Worm (Caenorhabditis elegans): ENCODE measurements around the gene tag-153.

The tag-153 gene

DNA sequence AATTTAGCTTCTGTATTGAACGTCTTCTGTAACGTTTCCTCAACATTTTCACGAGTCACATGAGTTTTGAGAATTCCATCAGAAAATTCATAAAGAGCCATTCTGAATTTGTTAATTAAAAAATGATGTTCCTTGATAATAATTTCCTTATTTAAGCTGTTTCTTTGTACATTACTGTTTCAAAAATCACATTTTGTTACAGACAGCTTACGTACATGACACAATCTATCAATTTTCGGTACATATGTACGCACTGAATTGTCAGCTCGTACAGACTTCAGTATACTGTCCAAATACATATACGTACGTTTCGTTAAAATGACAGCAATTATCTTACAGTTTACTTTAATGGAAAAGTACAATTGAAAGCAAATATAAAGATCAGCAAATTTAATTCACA is 53.5 kb downstream of the tag-153 start, which contains the start of gene E02C12.19:
E02C12.19 (minus strand) TSS at position 101 of the 400 bp plus-strand sequence.
- no peak for TF ChIP-seq nhr-129 (tag; optimal IDR thresholded peaks at IDR 0.05)
- no peak for TF ChIP-seq nhr-23 (tag; optimal IDR thresholded peaks at IDR 0.05)

Measured in whole organism, L2 larva.